Worm (Caenorhabditis elegans): ENCODE results near the gene dnj-25.

dnj-25 gene

DNA sequence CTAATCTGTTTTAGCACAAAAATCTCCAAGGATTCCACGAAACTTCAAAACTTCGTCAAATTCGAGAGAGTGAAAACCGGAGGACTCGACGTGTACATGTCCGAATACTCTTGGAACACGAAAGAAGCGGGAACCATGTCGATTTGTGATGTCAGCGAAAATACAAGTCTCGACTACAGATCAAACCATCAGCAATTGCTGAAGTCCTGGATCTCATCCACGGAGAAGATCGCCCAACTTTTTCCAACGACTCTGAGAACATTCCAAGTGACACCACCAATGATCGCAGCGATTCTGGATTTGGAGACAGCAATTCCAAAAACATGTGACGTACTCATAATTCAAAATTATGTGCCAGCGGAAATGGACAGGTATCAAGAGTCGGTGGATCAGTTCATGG is 21.7 kb downstream of the dnj-25 start:
- TF ChIP-seq Y48G9A.11 (GFP tag; IDR thresholded peaks at IDR 0.05) (no peak), Y5F2A.4 (GFP tag; optimal IDR thresholded peaks at IDR 0.05) (no peak), unc-62 (GFP tag; optimal IDR thresholded peaks at IDR 0.05 in 1 of 2) (peak in 1 of 2 experiments; percentile 73), unc-62 (tag; optimal IDR thresholded peaks at IDR 0.05) (no peak), jun-1 (tag; optimal IDR thresholded peaks at IDR 0.05) (no peak), mep-1 (tag; optimal IDR thresholded peaks at IDR 0.05) (no peak), F44E2.7 (GFP tag; IDR thresholded peaks at IDR 0.05) (no peak), F37D6.2 (tag; optimal IDR thresholded peaks at IDR 0.05) (no peak), nhr-76 (tag; optimal IDR thresholded peaks at IDR 0.05) (no peak), aha-1 (tag) (peak; percentile 82), vab-7 (GFP tag; IDR thresholded peaks at IDR 0.05) (no peak), dpl-1 (GFP tag; optimal IDR thresholded peaks at IDR 0.05) (no peak), lsy-2 (tag; optimal IDR thresholded peaks at IDR 0.05) (no peak)

DNA sequence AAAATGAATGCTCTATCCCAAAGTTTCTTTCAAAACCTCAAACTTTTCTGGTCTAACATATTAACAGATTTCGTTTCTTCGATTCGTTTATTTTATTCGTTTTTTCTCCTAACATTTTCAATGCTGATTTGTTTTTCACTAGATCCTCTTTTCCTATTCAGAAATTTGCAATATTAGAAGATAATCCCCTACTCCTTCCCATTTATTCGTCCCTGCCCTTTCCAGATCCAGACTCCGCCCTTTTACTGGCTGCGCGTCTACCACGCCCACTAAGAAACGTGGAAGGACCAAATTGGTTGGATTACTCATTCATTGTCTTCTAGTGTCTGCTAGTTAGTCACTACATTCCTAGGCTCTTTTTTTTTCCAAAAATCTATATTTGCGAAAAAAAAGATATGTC is 22.2 kb downstream of the dnj-25 start, which contains the start of gene Y44A6C.2:
TSS of gene Y44A6C.2 (plus strand) at position 301 of the 400 bp plus-strand sequence.
- TF ChIP-seq nhr-41 (GFP tag; IDR thresholded peaks at IDR 0.05) (no peak), snpc-1.2 (GFP tag; IDR thresholded peaks at IDR 0.05) (no peak), nhr-237 (tag; optimal IDR thresholded peaks at IDR 0.05) (no peak), lin-13 (GFP tag; optimal IDR thresholded peaks at IDR 0.05) (no peak), unc-39 (tag; optimal IDR thresholded peaks at IDR 0.05) (no peak), tra-1 (GFP tag; IDR thresholded peaks at IDR 0.05) (no peak), mxl-2 (GFP tag; conservative IDR thresholded peaks at IDR 0.05) (no peak), F26F4.8 (GFP tag; conservative IDR thresholded peaks at IDR 0.05) (no peak), ceh-62 (tag; optimal IDR thresholded peaks at IDR 0.05) (no peak), nhr-42 (GFP tag; IDR thresholded peaks at IDR 0.05) (no peak), madf-5 (GFP tag; IDR thresholded peaks at IDR 0.05) (no peak), hlh-30 (tag; optimal IDR thresholded peaks at IDR 0.05; ENCODE audit: insufficient read depth) (no peak), unc-130 (GFP tag; optimal IDR thresholded peaks at IDR 0.05) (no peak)

DNA sequence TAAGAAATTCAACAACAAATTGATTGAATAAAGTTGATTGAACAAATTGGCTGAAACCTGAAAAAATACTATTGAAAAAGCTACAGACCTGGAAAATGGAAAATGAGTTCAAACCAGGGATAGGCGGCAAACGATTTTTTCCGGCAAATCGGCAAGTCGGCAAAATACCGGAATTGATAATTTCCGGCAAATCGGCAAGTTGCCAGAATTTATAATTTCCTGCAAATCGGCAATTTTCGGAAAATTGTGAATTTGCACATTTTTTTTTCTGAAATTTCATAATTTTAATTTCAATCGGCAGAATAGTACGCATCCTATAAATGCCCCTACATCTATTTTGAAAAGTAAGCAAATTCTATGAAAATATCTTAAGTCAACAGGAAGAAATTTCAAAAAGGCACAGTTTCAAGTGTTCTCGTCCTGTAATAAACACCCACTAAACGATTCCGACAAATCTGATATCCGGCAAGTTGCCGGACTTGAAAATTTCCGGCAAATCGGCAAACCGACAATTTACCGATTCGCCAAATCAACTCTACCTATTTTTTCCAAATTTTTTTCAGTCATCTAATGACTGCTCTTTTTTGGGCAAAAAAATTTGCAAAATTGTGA is 27.2 kb downstream of the dnj-25 start:
- TF ChIP-seq dpl-1 (GFP tag; optimal IDR thresholded peaks at IDR 0.05) (no peak), lir-3 (tag; optimal IDR thresholded peaks at IDR 0.05) (no peak), Y5F2A.4 (GFP tag; optimal IDR thresholded peaks at IDR 0.05) (no peak), hlh-30 (tag; optimal IDR thresholded peaks at IDR 0.05; ENCODE audit: insufficient read depth) (no peak), daf-8 (GFP tag; IDR thresholded peaks at IDR 0.05) (no peak), nhr-10 (tag; optimal IDR thresholded peaks at IDR 0.05) (no peak), ztf-7 (tag; optimal IDR thresholded peaks at IDR 0.05) (no peak), T20F7.1 (GFP tag; optimal IDR thresholded peaks at IDR 0.05) (no peak), nhr-41 (GFP tag; IDR thresholded peaks at IDR 0.05) (no peak), unc-130 (GFP tag; optimal IDR thresholded peaks at IDR 0.05) (no peak), hif-1 (tag; optimal IDR thresholded peaks at IDR 0.05) (peak in 1 of 2 experiments; percentile 45), attf-4 (tag; optimal IDR thresholded peaks at IDR 0.05) (no peak), lin-29 (GFP tag; IDR thresholded peaks at IDR 0.05) (no peak), F37D6.2 (tag; optimal IDR thresholded peaks at IDR 0.05) (no peak), fos-1 (tag; optimal IDR thresholded peaks at IDR 0.05) (no peak), mdt-29 (GFP tag; IDR thresholded peaks at IDR 0.05) (no peak), vab-7 (GFP tag; IDR thresholded peaks at IDR 0.05) (no peak), dmd-6 (GFP tag; IDR thresholded peaks at IDR 0.05) (0 out of 2 replicates have a peak, but pooled peaks have one; percentile 13), F26F4.8 (GFP tag; conservative IDR thresholded peaks at IDR 0.05) (no peak), dmd-8 (GFP tag; IDR thresholded peaks at IDR 0.05) (no peak), nhr-28 (tag; optimal IDR thresholded peaks at IDR 0.05) (no peak), T26A8.4 (GFP tag; IDR thresholded peaks at IDR 0.05) (peak; percentile 55), cey-2 (tag; optimal IDR thresholded peaks at IDR 0.05; ENCODE audit: borderline replicate concordance, insufficient read depth) (no peak), nhr-111 (GFP tag; optimal IDR thresholded peaks at IDR 0.05) (no peak), lin-1 (GFP tag; IDR thresholded peaks at IDR 0.05) (0 out of 2 replicates have a peak, but pooled peaks have one; percentile 43), lin-13 (GFP tag; optimal IDR thresholded peaks at IDR 0.05) (no peak), ceh-44 (GFP tag; IDR thresholded peaks at IDR 0.05) (no peak), ces-1 (GFP tag; optimal IDR thresholded peaks at IDR 0.05) (no peak), nhr-42 (GFP tag; IDR thresholded peaks at IDR 0.05) (no peak), ama-1 (optimal IDR thresholded peaks at IDR 0.05) (peak; percentile 64), Y48G9A.11 (GFP tag; IDR thresholded peaks at IDR 0.05) (no peak), pha-4 (GFP tag; IDR thresholded peaks at IDR 0.05) (no peak), pha-4 (tag; optimal IDR thresholded peaks at IDR 0.05) (no peak)

Measured in whole organism, L4 larva.